Worm (Caenorhabditis elegans): Measurements from ENCODE around the gene Y113G7A.12.

ce11 chrV:20105210-20105793 is 37.1 kb upstream of the Y113G7A.12 start:
- TF ChIP-seq klf-2 (GFP tag; conservative IDR thresholded peaks at IDR 0.05) = no peak
- no peak for TF ChIP-seq tab-1 (GFP tag; IDR thresholded peaks at IDR 0.05)

Data from whole organism, midembryonic.